Fruit fly (Drosophila melanogaster) whole organism, wandering third instar larva: ENCODE results near the gene Pdfr.

ENCODE experiments used
- CG9705 ChIP-seq: fragments of 200-800 bp; sonication (Bioruptor generic); optimal IDR thresholded peaks from 2 replicates; lab custom pipeline; 2018; ENCODE audit warnings: missing biosample characterization, mild to moderate bottlenecking, missing genetic modification characterization
- Dif ChIP-seq: fragments of 200-275, 200-300 bp; sonication (Bioruptor generic); optimal IDR thresholded peaks from 2 replicates; lab custom pipeline; 2018; ENCODE audit warnings: missing biosample characterization, missing genetic modification characterization; ENCODE audit not compliant: partially characterized antibody
- Hnf4 ChIP-seq: fragments of 200-800 bp; sonication (Bioruptor generic); optimal IDR thresholded peaks from 2 replicates; lab custom pipeline; 2016; ENCODE audit warnings: missing biosample characterization, mild to moderate bottlenecking, missing genetic modification characterization
- Myc ChIP-seq: fragments of >200 bp; optimal IDR thresholded peaks from 2 replicates; lab custom pipeline; 2017
- br ChIP-seq: fragments of 200-800 bp; sonication (Bioruptor generic); optimal IDR thresholded peaks from 2 replicates; lab custom pipeline; 2016; ENCODE audit warnings: missing biosample characterization, missing genetic modification characterization
- pan ChIP-seq: fragments of >200 bp; optimal IDR thresholded peaks from 2 replicates; lab custom pipeline; 2017
- usp ChIP-seq: fragments of >200 bp; optimal IDR thresholded peaks from 2 replicates; lab custom pipeline; 2017; ENCODE audit warnings: missing biosample characterization, missing genetic modification characterization

dm6 chrX:2517525-2518294, 34.3 kb upstream of the Pdfr start:
- TF ChIP-seq Hnf4 (no peak), br (GFP tag; lab: Kevin White, UChicago) (no peak), CG9705 (no peak), usp (GFP tag; lab: Kevin White, UChicago) (no peak), pan (lab: Kevin White, UChicago) (no peak), Myc (lab: Kevin White, UChicago) (no peak), Dif (GFP tag; lab: Kevin White, UChicago) (no peak)
